Fruit fly (Drosophila melanogaster) whole organism, adult: ENCODE data around the gene Sgsh.

Experiments
- CG11617 ChIP-seq: fragments of 200-800 bp; sonication (Bioruptor generic); optimal IDR thresholded peaks from 2 replicates; lab custom pipeline; 2017; ENCODE audit warnings: mild to moderate bottlenecking, missing biosample characterization, missing genetic modification reagents, missing genetic modification characterization
- CG12768 ChIP-seq: fragments of 200-800 bp; sonication (Bioruptor generic); optimal IDR thresholded peaks from 2 replicates; lab custom pipeline; 2017; ENCODE audit warnings: missing biosample characterization, missing genetic modification characterization, mild to moderate bottlenecking, moderate library complexity, missing genetic modification reagents
- CG14711 ChIP-seq: fragments of 200-800 bp; sonication (Bioruptor generic); optimal IDR thresholded peaks from 2 replicates; lab custom pipeline; 2018; ENCODE audit warnings: missing biosample characterization, mild to moderate bottlenecking, missing genetic modification characterization, moderate library complexity
- CG1620 ChIP-seq: fragments of 200-800 bp; sonication (Bioruptor generic); optimal IDR thresholded peaks from 2 replicates; lab custom pipeline; 2016; ENCODE audit warnings: missing biosample characterization, missing genetic modification characterization
- CG33017 ChIP-seq: fragments of 200-800 bp; sonication (Bioruptor generic); optimal IDR thresholded peaks from 2 replicates; lab custom pipeline; 2018; ENCODE audit warnings: missing biosample characterization, mild to moderate bottlenecking, missing genetic modification characterization, moderate library complexity
- CG5204 ChIP-seq: fragments of 200-800 bp; sonication (Bioruptor generic); optimal IDR thresholded peaks from 2 replicates; lab custom pipeline; 2016; ENCODE audit warnings: missing biosample characterization, missing genetic modification characterization
- CG7045 ChIP-seq: fragments of 200-800 bp; sonication (Bioruptor generic); optimal IDR thresholded peaks from 2 replicates; lab custom pipeline; 2017; ENCODE audit warnings: missing biosample characterization, mild to moderate bottlenecking, missing genetic modification characterization
- CG7101 ChIP-seq: fragments of 200-800 bp; sonication (Bioruptor generic); optimal IDR thresholded peaks from 2 replicates; lab custom pipeline; 2018; ENCODE audit warnings: missing biosample characterization, mild to moderate bottlenecking, missing genetic modification characterization, moderate library complexity
- Clk ChIP-seq: fragments of 200-800 bp; sonication (Bioruptor generic); optimal IDR thresholded peaks from 2 replicates; lab custom pipeline; 2017; ENCODE audit warnings: missing biosample characterization, missing genetic modification characterization
- Crg-1 ChIP-seq: fragments of 200-800 bp; sonication (Bioruptor generic); optimal IDR thresholded peaks from 2 replicates; lab custom pipeline; 2016; ENCODE audit warnings: missing biosample characterization, missing genetic modification characterization
- Hr96 ChIP-seq: fragments of 200-800 bp; sonication (Bioruptor generic); optimal IDR thresholded peaks from 2 replicates; lab custom pipeline; 2016; ENCODE audit warnings: missing biosample characterization, missing genetic modification characterization
- Mnt ChIP-seq: fragments of 200-800 bp; sonication (Bioruptor generic); optimal IDR thresholded peaks from 2 replicates; lab custom pipeline; 2016; ENCODE audit warnings: missing biosample characterization, mild to moderate bottlenecking, missing genetic modification characterization
- bab1 ChIP-seq: fragments of 200-800 bp; sonication (Bioruptor generic); optimal IDR thresholded peaks from 3 replicates; lab custom pipeline; 2019; ENCODE audit warnings: missing biosample characterization, mild to moderate bottlenecking, missing genetic modification characterization, moderate library complexity
- cic ChIP-seq: fragments of 200-800 bp; sonication (Bioruptor generic); optimal IDR thresholded peaks from 2 replicates; lab custom pipeline; 2017; ENCODE audit warnings: missing biosample characterization, mild to moderate bottlenecking, missing genetic modification characterization, moderate library complexity
- cnc ChIP-seq, 2 experiments: fragments of >200 bp; optimal IDR thresholded peaks; 2 replicates each; lab custom pipeline; 2017
- kay ChIP-seq: fragments of 200-800 bp; sonication (Bioruptor generic); peaks from one replicate; lab custom pipeline; 2016; ENCODE audit warnings: missing biosample characterization, missing genetic modification characterization, borderline replicate concordance
- ovo ChIP-seq: fragments of 200-800 bp; sonication (Bioruptor generic); optimal IDR thresholded peaks from 2 replicates; lab custom pipeline; 2016; ENCODE audit warnings: missing biosample characterization, missing genetic modification characterization
- pad ChIP-seq: fragments of 200-800 bp; sonication (Bioruptor generic); optimal IDR thresholded peaks from 3 replicates; lab custom pipeline; 2017; ENCODE audit warnings: missing biosample characterization, missing genetic modification characterization, mild to moderate bottlenecking, moderate library complexity, missing genetic modification reagents
- tj ChIP-seq: fragments of 200-800 bp; sonication (Bioruptor generic); optimal IDR thresholded peaks from 3 replicates; lab custom pipeline; 2017; ENCODE audit warnings: missing biosample characterization, mild to moderate bottlenecking, missing genetic modification characterization, moderate library complexity
- toe ChIP-seq: fragments of 200-800 bp; sonication (Bioruptor generic); optimal IDR thresholded peaks from 2 replicates; lab custom pipeline; 2016; ENCODE audit warnings: missing biosample characterization, missing genetic modification characterization

Sgsh gene

dm6 chr3R:18924636-18924977 lies 11.9 kb upstream of the Sgsh start:
- TF ChIP-seq Clk (GFP tag; lab: Kevin White, UChicago) (no peak), CG14711 (no peak), kay (GFP tag; lab: Kevin White, UChicago) (no peak), tj (GFP tag; lab: Kevin White, UChicago) (no peak), CG11617 (no peak)

dm6 chr3R:18923802-18924635 lies 11.3 kb upstream of the Sgsh start:
- peak; percentile 53 for TF ChIP-seq Mnt (GFP tag; lab: Kevin White, UChicago)
- peak; percentile 97 for TF ChIP-seq kay (GFP tag; lab: Kevin White, UChicago)
- TF ChIP-seq CG7101 (tag; lab: Kevin White, UChicago), result peak; percentile 1
- TF ChIP-seq CG14711, result no peak

DNA sequence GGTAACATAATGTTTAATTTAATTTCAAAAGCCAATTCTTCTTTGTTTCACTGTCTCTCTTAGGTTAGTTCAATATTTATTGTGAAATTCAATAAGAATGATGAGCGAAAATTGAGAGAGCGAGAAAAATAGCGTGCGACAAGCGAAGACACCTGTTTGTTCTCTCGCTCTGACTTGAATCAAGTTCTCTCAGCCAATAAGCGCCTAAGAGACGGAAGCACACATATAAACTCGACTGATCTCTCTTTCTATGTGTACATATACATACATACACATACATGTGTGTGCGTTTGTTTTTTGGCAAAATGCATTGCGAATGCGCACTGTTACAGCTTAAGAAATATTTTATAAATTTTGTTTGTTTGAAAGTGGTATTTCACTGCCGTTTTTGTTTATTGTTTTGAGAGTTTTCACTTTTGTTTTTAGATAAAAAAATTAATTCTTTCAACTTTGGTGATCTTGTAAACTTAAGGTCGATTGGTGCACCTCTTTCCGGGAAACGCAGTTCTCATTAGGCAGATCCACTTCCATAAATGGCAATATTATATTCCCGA lies 10.6 kb upstream of the Sgsh start:
- no peak for TF ChIP-seq ovo
- no peak for TF ChIP-seq CG1620 (GFP tag; lab: Kevin White, UChicago)
- TF ChIP-seq Clk (GFP tag; lab: Kevin White, UChicago), result no peak
- TF ChIP-seq Hr96 (GFP tag; lab: Kevin White, UChicago), result no peak
- TF ChIP-seq Crg-1 (GFP tag; lab: Kevin White, UChicago), result peak; percentile 26
- peak; percentile 77 for TF ChIP-seq kay (GFP tag; lab: Kevin White, UChicago)
- TF ChIP-seq CG7101 (tag; lab: Kevin White, UChicago), result no peak
- no peak for TF ChIP-seq tj (GFP tag; lab: Kevin White, UChicago)
- TF ChIP-seq CG33017, result no peak
- no peak for TF ChIP-seq cic (GFP tag; lab: Kevin White, UChicago)
- TF ChIP-seq pad (GFP tag; lab: Kevin White, UChicago), result no peak
- no peak for TF ChIP-seq CG5204
- peak; percentile 38 for TF ChIP-seq Mnt (GFP tag; lab: Kevin White, UChicago)
- no peak for TF ChIP-seq CG12768 (GFP tag; lab: Kevin White, UChicago)
- TF ChIP-seq CG7045 (GFP tag; lab: Kevin White, UChicago), result peak; percentile 21
- TF ChIP-seq toe, result no peak
- no peak for TF ChIP-seq CG11617

- TF ChIP-seq CG5204 (no peak), pad (GFP tag; lab: Kevin White, UChicago) (peak; percentile 26), kay (GFP tag; lab: Kevin White, UChicago) (peak; percentile 73), CG7045 (GFP tag; lab: Kevin White, UChicago) (peak; percentile 26), CG14711 (no peak), Hr96 (GFP tag; lab: Kevin White, UChicago) (peak; percentile 60), toe (peak; percentile 23), CG1620 (GFP tag; lab: Kevin White, UChicago) (peak; percentile 7), bab1 (GFP tag; lab: Kevin White, UChicago) (no peak), CG11617 (peak; percentile 10), CG33017 (no peak), cnc (optimal IDR thresholded peaks at IDR 0.05; lab: Kevin White, UChicago) (no peak), Mnt (GFP tag; lab: Kevin White, UChicago) (peak; percentile 89), cic (GFP tag; lab: Kevin White, UChicago) (peak; percentile 97), CG12768 (GFP tag; lab: Kevin White, UChicago) (peak; percentile 86), tj (GFP tag; lab: Kevin White, UChicago) (peak; percentile 66), ovo (peak; percentile 94), CG7101 (tag; lab: Kevin White, UChicago) (peak; percentile 26), Crg-1 (GFP tag; lab: Kevin White, UChicago) (no peak), Clk (GFP tag; lab: Kevin White, UChicago) (peak; percentile 38)
Observed at dm6 chr3R:18918872-18919339, 6.2 kb upstream of the Sgsh start.

- peak; percentile 51 for TF ChIP-seq CG14711
- TF ChIP-seq CG33017, result peak; percentile 83
- no peak for TF ChIP-seq Hr96 (GFP tag; lab: Kevin White, UChicago)
- TF ChIP-seq pad (GFP tag; lab: Kevin White, UChicago), result peak; percentile 31
- TF ChIP-seq kay (GFP tag; lab: Kevin White, UChicago), result peak; percentile 99
- peak; percentile 51 for TF ChIP-seq CG11617
- peak; percentile 69 for TF ChIP-seq CG7101 (tag; lab: Kevin White, UChicago)
- peak; percentile 67 for TF ChIP-seq Mnt (GFP tag; lab: Kevin White, UChicago)
- TF ChIP-seq cnc (optimal IDR thresholded peaks at IDR 0.05; lab: Kevin White, UChicago), result no peak
- TF ChIP-seq CG7045 (GFP tag; lab: Kevin White, UChicago), result no peak
- TF ChIP-seq cic (GFP tag; lab: Kevin White, UChicago), result peak; percentile 86
- peak; percentile 14 for TF ChIP-seq Crg-1 (GFP tag; lab: Kevin White, UChicago)
- TF ChIP-seq ovo, result no peak
- TF ChIP-seq CG1620 (GFP tag; lab: Kevin White, UChicago), result peak; percentile 6
- peak; percentile 62 for TF ChIP-seq CG12768 (GFP tag; lab: Kevin White, UChicago)
- TF ChIP-seq Clk (GFP tag; lab: Kevin White, UChicago), result no peak
- TF ChIP-seq CG5204, result no peak
- TF ChIP-seq tj (GFP tag; lab: Kevin White, UChicago), result peak; percentile 48
- TF ChIP-seq toe, result peak; percentile 47
- peak; percentile 47 for TF ChIP-seq bab1 (GFP tag; lab: Kevin White, UChicago)
Observed at dm6 chr3R:18917976-18918871, 5.5 kb upstream of the Sgsh start.
